Worm (Caenorhabditis elegans) whole organism, L1 larva: ENCODE measurements around the gene M02D8.5.

Source experiments
- aly-2 ChIP-seq: fragments of 150-350 bp; optimal IDR thresholded peaks from 2 replicates; lab custom pipeline; 2014; ENCODE audit warnings: missing biosample characterization, missing genetic modification characterization
- ceh-63 ChIP-seq: fragments of 200-800 bp; sonication (Bioruptor generic); optimal IDR thresholded peaks from 2 replicates; lab custom pipeline; 2018; ENCODE audit warnings: mild to moderate bottlenecking, missing genetic modification characterization, missing compliant biosample characterization
- dpl-1 ChIP-seq, 3 experiments: fragments of 150-350 bp in 2 of 3; sonication (generic microtip) in 1 of 3; optimal IDR thresholded peaks; 2 replicates each; lab custom pipeline; 2014 to 2017; ENCODE audit warnings: missing biosample characterization in 3 of 3, missing genetic modification characterization in 3 of 3, missing genetic modification reagents in 3 of 3
- elt-2 ChIP-seq: sonication (generic microtip); optimal IDR thresholded peaks from 2 replicates; lab custom pipeline; 2016; ENCODE audit warnings: missing genetic modification characterization, mild to moderate bottlenecking, inconsistent platforms, missing compliant biosample characterization, missing genetic modification reagents
- fkh-10 ChIP-seq: sonication (generic microtip); optimal IDR thresholded peaks from 2 replicates; lab custom pipeline; 2017; ENCODE audit warnings: missing biosample characterization, missing genetic modification reagents, missing genetic modification characterization
- fkh-8 ChIP-seq: sonication (generic microtip); optimal IDR thresholded peaks from 2 replicates; lab custom pipeline; 2016; ENCODE audit warnings: mild to moderate bottlenecking, missing genetic modification characterization, missing compliant biosample characterization
- lin-13 ChIP-seq: fragments of 150-350 bp; optimal IDR thresholded peaks from 2 replicates; lab custom pipeline; 2014; ENCODE audit warnings: missing biosample characterization, missing genetic modification reagents, missing genetic modification characterization
- lin-15B ChIP-seq: fragments of 150-350 bp; sonication (generic microtip); optimal IDR thresholded peaks from 3 replicates; lab custom pipeline; 2014; ENCODE audit warnings: missing biosample characterization, missing genetic modification characterization
- nhr-11 ChIP-seq: fragments of 150-350 bp; optimal IDR thresholded peaks from 2 replicates; lab custom pipeline; 2014; ENCODE audit warnings: missing biosample characterization, missing genetic modification characterization
- nhr-28 ChIP-seq: fragments of 150-350 bp; optimal IDR thresholded peaks from 2 replicates; lab custom pipeline; 2014; ENCODE audit warnings: missing biosample characterization, missing genetic modification characterization
- nhr-77 ChIP-seq: fragments of 150-350 bp; optimal IDR thresholded peaks from 2 replicates; lab custom pipeline; 2014; ENCODE audit warnings: missing biosample characterization, missing genetic modification characterization
- pqm-1 ChIP-seq: sonication (generic microtip); optimal IDR thresholded peaks from 3 replicates; lab custom pipeline; 2017; ENCODE audit warnings: missing biosample characterization, missing genetic modification characterization
- snpc-4 ChIP-seq: fragments of 150-350 bp; optimal IDR thresholded peaks from 2 replicates; lab custom pipeline; 2014; ENCODE audit warnings: missing biosample characterization, missing genetic modification characterization
- tbx-2 ChIP-seq: sonication (generic microtip); optimal IDR thresholded peaks from 2 replicates; lab custom pipeline; 2016; ENCODE audit warnings: missing genetic modification characterization, missing compliant biosample characterization

DNA sequence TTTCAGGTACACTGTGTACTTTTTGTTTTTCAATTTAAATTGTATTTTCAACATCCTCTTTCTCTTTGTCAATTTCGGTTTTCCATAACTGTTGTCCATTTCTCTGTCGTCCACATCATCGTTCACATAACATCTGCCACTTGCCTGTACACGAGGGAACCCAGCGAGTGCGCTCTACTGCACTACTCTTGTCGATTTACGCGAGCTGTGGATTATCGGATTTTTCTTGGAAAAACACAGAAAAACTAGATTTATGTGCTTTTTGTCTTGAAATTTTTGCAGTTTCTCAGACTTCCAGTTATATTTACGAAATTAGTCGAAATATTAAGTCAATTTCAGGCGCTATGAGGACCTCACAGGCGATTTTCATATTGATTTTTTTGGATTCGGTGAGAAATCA is 30.4 kb upstream of the M02D8.5 start, which contains the start of gene chup-1:
- TF ChIP-seq nhr-28 (no peak), fkh-10 (no peak), nhr-11 (no peak), dpl-1 (GFP tag; optimal IDR thresholded peaks at IDR 0.05; lab: Kevin White, UChicago) (peak in 1 of 3 experiments; percentile 48), ceh-63 (GFP tag; lab: Kevin White, UChicago) (no peak), fkh-8 (tag; lab: Kevin White, UChicago) (no peak), nhr-77 (tag; lab: Kevin White, UChicago) (no peak), elt-2 (no peak), pqm-1 (tag; lab: Kevin White, UChicago) (no peak), tbx-2 (tag; lab: Kevin White, UChicago) (no peak), lin-13 (GFP tag; lab: Kevin White, UChicago) (no peak), snpc-4 (tag; lab: Kevin White, UChicago) (no peak), aly-2 (no peak), lin-15B (tag; lab: Kevin White, UChicago) (peak; percentile 25)
